Fruit fly (Drosophila melanogaster): ENCODE data around the gene CG33795.

- no peak for TF ChIP-seq EcR (GFP tag; optimal IDR thresholded peaks at IDR 0.05)
- no peak for TF ChIP-seq psq (optimal IDR thresholded peaks at IDR 0.05)
- no peak for TF ChIP-seq pan (optimal IDR thresholded peaks at IDR 0.05)
- TF ChIP-seq usp (GFP tag; optimal IDR thresholded peaks at IDR 0.05): no peak
- no peak for TF ChIP-seq Dll (optimal IDR thresholded peaks at IDR 0.05)
These were observed 17.5 kb downstream of the CG33795 start for dm6 chr3L:16153650-16154049.

Measured in whole organism.